Worm (Caenorhabditis elegans): ENCODE data around the gene rop-1.

ce11 chrV:10241121-10241803, 13.6 kb downstream of the rop-1 start, which contains the start of the genes C12D8.21 and col-148:
- TF ChIP-seq blmp-1 (tag; optimal IDR thresholded peaks at IDR 0.05) (no peak), nhr-11 (tag; optimal IDR thresholded peaks at IDR 0.05) (no peak)
